Fruit fly (Drosophila melanogaster): ENCODE data around the gene CG17751.

The CG17751 gene

DNA sequence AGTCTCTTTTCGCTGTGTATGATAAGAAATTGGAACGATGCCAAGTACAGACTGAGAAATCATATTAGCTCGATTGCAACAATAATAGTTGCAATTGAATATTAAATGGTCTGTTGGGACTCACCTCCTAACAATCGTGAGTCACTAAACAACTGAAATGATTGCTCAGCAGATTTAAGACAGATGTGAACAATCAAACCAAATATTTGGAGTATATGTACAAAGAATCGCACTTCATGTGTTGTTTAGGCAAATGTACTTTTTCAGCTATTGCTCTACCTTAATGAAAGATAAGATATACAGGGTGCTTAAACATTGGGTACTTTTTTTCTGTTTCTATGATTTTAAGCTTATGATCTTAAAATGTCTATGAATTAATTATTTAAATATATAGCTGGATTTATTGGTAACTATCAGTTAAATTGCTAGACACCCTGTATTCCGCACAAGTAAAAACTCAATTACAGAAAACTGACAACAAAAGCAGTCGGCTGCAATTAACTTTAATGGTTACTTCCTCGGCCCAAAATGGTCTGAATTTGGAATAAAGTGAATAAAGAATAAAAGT is 34.5 kb downstream of the CG17751 start (continued):
- TF ChIP-seq ac (GFP tag; optimal IDR thresholded peaks at IDR 0.05) (peak; percentile 18), C15 (GFP tag; IDR thresholded peaks at IDR 0.05) (peak; percentile 82; the same call in 2 of the 3 replicates), Dref (GFP tag; IDR thresholded peaks at IDR 0.05) (no peak), Ada2b (GFP tag; IDR thresholded peaks at IDR 0.05) (peak; percentile 87), CG18011 (GFP tag; optimal IDR thresholded peaks at IDR 0.05) (peak; percentile 19), cwo (GFP tag; optimal IDR thresholded peaks at IDR 0.05) (peak; percentile 86), pnt (GFP tag; optimal IDR thresholded peaks at IDR 0.05) (no peak), ind (GFP tag; optimal IDR thresholded peaks at IDR 0.05) (peak; percentile 77), sc (optimal IDR thresholded peaks at IDR 0.05) (no peak), sc (GFP tag; optimal IDR thresholded peaks at IDR 0.05) (peak; percentile 50), CG8290 (GFP tag; optimal IDR thresholded peaks at IDR 0.05) (no peak), CG8290 (tag; optimal IDR thresholded peaks at IDR 0.05) (peak; percentile 24 to 51), ERR (GFP tag; optimal IDR thresholded peaks at IDR 0.05) (peak; percentile 31), hth (optimal IDR thresholded peaks at IDR 0.05) (no peak), cg (GFP tag; optimal IDR thresholded peaks at IDR 0.05) (peak; percentile 16), CG1603 (tag; optimal IDR thresholded peaks at IDR 0.05) (peak; percentile 60), CG5245 (GFP tag; optimal IDR thresholded peaks at IDR 0.05) (peak; percentile 46)

DNA sequence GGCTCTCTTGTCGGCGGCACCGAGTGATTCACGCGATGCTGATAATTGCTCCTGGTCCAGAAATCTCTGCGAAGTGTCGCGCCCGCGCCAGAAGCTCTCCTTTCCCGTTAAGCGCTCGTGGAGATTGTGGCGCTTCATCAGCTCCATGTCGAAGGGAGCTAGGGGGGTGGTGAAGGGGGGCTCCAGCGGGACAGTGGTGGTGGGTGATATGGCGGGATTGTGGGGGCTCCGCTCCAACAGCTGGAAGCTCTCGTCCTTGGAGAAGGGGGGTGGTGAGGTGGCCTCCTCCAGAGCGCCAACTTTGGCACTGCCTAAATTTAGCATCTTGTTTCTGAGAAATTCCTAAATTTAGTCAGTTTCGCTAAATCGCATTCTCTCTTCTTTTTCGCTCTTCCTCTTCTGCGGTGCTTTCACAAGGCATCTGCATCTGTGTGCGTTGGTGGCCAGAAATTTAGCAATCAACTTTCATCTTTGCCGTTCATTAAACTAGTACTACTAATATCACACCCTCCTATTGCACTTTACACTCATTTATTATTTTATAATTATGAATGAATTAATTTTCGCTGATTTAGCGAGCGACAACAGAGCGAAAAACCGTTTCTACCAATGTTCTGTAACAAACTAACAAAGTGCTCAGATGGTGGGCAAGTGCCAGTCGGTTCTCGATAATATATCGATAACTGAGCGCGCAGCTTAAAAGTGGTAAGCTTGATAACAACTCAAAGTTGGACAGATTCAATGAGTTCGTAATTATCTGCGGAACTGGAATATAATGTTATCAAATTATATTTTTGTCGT is 35.2 kb downstream of the CG17751 start, which contains the start of gene subdued:
subdued (minus strand) TSS at position 631 of the 801 bp plus-strand sequence.
- no peak for TF ChIP-seq Jarid2 (GFP tag; optimal IDR thresholded peaks at IDR 0.05)
- 0 out of 3 replicates have a peak, but pooled peaks have one; percentile 8 for TF ChIP-seq croc (GFP tag; conservative IDR thresholded peaks at IDR 0.05)
- TF ChIP-seq CG9797 (GFP tag; optimal IDR thresholded peaks at IDR 0.05), result no peak
- no peak for TF ChIP-seq knrl (GFP tag; IDR thresholded peaks at IDR 0.05; ENCODE audit: partially characterized antibody)
- 0 out of 2 replicates have a peak, but pooled peaks have one; percentile 30 for TF ChIP-seq ara (GFP tag; IDR thresholded peaks at IDR 0.05)
- peak; percentile 55 for TF ChIP-seq cg (GFP tag; optimal IDR thresholded peaks at IDR 0.05)
- TF ChIP-seq gsb-n (tag; optimal IDR thresholded peaks at IDR 0.05), result no peak
- no peak for TF ChIP-seq Eip74EF (GFP tag; optimal IDR thresholded peaks at IDR 0.05)
- no peak for TF ChIP-seq fd3F (GFP tag; optimal IDR thresholded peaks at IDR 0.05)
- no peak for TF ChIP-seq jumu (GFP tag; optimal IDR thresholded peaks at IDR 0.05)
- TF ChIP-seq Pdp1 (GFP tag; optimal IDR thresholded peaks at IDR 0.05), result peak in 1 of 2 experiments; percentile 51
- TF ChIP-seq nom (GFP tag; optimal IDR thresholded peaks at IDR 0.05), result no peak
- TF ChIP-seq Tbp (GFP tag; optimal IDR thresholded peaks at IDR 0.05), result no peak
- no peak for TF ChIP-seq maf-S (GFP tag; optimal IDR thresholded peaks at IDR 0.05)
- TF ChIP-seq Mrtf (GFP tag; IDR thresholded peaks at IDR 0.05), result no peak
- no peak for TF ChIP-seq tap (tag; optimal IDR thresholded peaks at IDR 0.05)
- no peak for TF ChIP-seq tio (GFP tag; optimal IDR thresholded peaks at IDR 0.05)
- no peak for TF ChIP-seq bigmax (GFP tag; optimal IDR thresholded peaks at IDR 0.05)
- no peak for TF ChIP-seq chif (GFP tag; optimal IDR thresholded peaks at IDR 0.05)
- no peak for TF ChIP-seq sens (GFP tag)
- no peak for TF ChIP-seq Fer1 (GFP tag; optimal IDR thresholded peaks at IDR 0.05)
- no peak for TF ChIP-seq Nf-YC (tag; optimal IDR thresholded peaks at IDR 0.05)
- no peak for TF ChIP-seq CG14441 (GFP tag; IDR thresholded peaks at IDR 0.05)
- no peak for TF ChIP-seq Myb (GFP tag; optimal IDR thresholded peaks at IDR 0.05)
- TF ChIP-seq Dip2 (GFP tag; IDR thresholded peaks at IDR 0.05), result no peak
- TF ChIP-seq br (optimal IDR thresholded peaks at IDR 0.05), result no peak
- TF ChIP-seq Gsc (GFP tag; IDR thresholded peaks at IDR 0.05), result no peak
- TF ChIP-seq CG18011 (GFP tag; optimal IDR thresholded peaks at IDR 0.05), result no peak
- no peak for TF ChIP-seq lilli (GFP tag; optimal IDR thresholded peaks at IDR 0.05)
- TF ChIP-seq seq (GFP tag; IDR thresholded peaks at IDR 0.05), result 0 out of 2 replicates have a peak, but pooled peaks have one; percentile 24
- TF ChIP-seq CG14050 (GFP tag; IDR thresholded peaks at IDR 0.05), result no peak
- no peak for TF ChIP-seq Oaz (GFP tag; IDR thresholded peaks at IDR 0.05)
- TF ChIP-seq dmrt11E (tag; optimal IDR thresholded peaks at IDR 0.05), result no peak
- no peak for TF ChIP-seq so (GFP tag; IDR thresholded peaks at IDR 0.05)
- no peak for TF ChIP-seq E2f1 (GFP tag; IDR thresholded peaks at IDR 0.05)
